Fruit fly (Drosophila melanogaster) whole organism, embryonic: ENCODE data around the gene CheB38c.

Experiments
- Aef1 ChIP-seq: fragments of 200-800 bp; sonication (Bioruptor generic); IDR thresholded peaks from 3 replicates; pipeline ENCODE4 v1.3.6; 2022; ENCODE audit warnings: missing biosample characterization, missing genetic modification characterization
- Asciz ChIP-seq: fragments of 200-800 bp; sonication (Bioruptor generic); optimal IDR thresholded peaks from 2 replicates; lab custom pipeline; 2017; ENCODE audit warnings: missing biosample characterization, mild to moderate bottlenecking, missing genetic modification characterization, missing genetic modification reagents
- Blimp-1 ChIP-seq: fragments of 200-800 bp; sonication (Bioruptor generic); optimal IDR thresholded peaks from 3 replicates; lab custom pipeline; 2018; ENCODE audit warnings: missing biosample characterization, missing genetic modification characterization, mild to moderate bottlenecking, moderate library complexity, missing genetic modification reagents
- CG10979 ChIP-seq: fragments of 200-800 bp; sonication (Bioruptor generic); optimal IDR thresholded peaks from 2 replicates; lab custom pipeline; 2018; ENCODE audit warnings: missing biosample characterization, mild to moderate bottlenecking, missing genetic modification characterization, moderate library complexity
- CG11696 ChIP-seq: fragments of 200-800 bp; sonication (Bioruptor generic); IDR thresholded peaks from 2 replicates; pipeline ENCODE4 v1.3.6; 2022; ENCODE audit warnings: missing biosample characterization, missing genetic modification characterization
- CG15601 ChIP-seq: fragments of 200-800 bp; sonication (Bioruptor generic); optimal IDR thresholded peaks from 3 replicates; lab custom pipeline; 2019; ENCODE audit warnings: missing biosample characterization, mild to moderate bottlenecking, missing genetic modification characterization, moderate library complexity
- CG17186 ChIP-seq: fragments of 200-800 bp; sonication (Bioruptor generic); optimal IDR thresholded peaks from 3 replicates; lab custom pipeline; 2017; ENCODE audit warnings: missing biosample characterization, missing genetic modification reagents, missing genetic modification characterization
- CG18599 ChIP-seq: fragments of 200-800 bp; sonication (Bioruptor generic); optimal IDR thresholded peaks from 3 replicates; lab custom pipeline; 2017; ENCODE audit warnings: missing biosample characterization, missing genetic modification characterization, mild to moderate bottlenecking, moderate library complexity, missing genetic modification reagents
- CG2120 ChIP-seq: fragments of 200-800 bp; sonication (Bioruptor generic); optimal IDR thresholded peaks from 3 replicates; lab custom pipeline; 2016; ENCODE audit warnings: missing biosample characterization, missing genetic modification characterization
- CG31441 ChIP-seq: fragments of 200-800 bp; sonication (Bioruptor generic); IDR thresholded peaks from 2 replicates; pipeline ENCODE4 v1.3.6; 2022; ENCODE audit warnings: missing biosample characterization, missing genetic modification characterization
- CG3163 ChIP-seq: fragments of 200-800 bp; sonication (Bioruptor generic); optimal IDR thresholded peaks from 3 replicates; lab custom pipeline; 2016; ENCODE audit warnings: missing biosample characterization, missing genetic modification characterization
- CG33557 ChIP-seq: fragments of 200-800 bp; sonication (Bioruptor generic); optimal IDR thresholded peaks from 2 replicates; lab custom pipeline; 2019; ENCODE audit warnings: missing biosample characterization, mild to moderate bottlenecking, missing genetic modification characterization, moderate library complexity
- CG34422 ChIP-seq: fragments of 200-800 bp; sonication (Bioruptor generic); IDR thresholded peaks from 3 replicates; pipeline ENCODE4 v1.3.6; 2022; ENCODE audit warnings: missing biosample characterization, missing genetic modification characterization
- CG4328 ChIP-seq: fragments of 200-800 bp; sonication (Bioruptor generic); optimal IDR thresholded peaks from 3 replicates; lab custom pipeline; 2017; ENCODE audit warnings: missing biosample characterization, missing genetic modification reagents, missing genetic modification characterization
- CG4820 ChIP-seq: fragments of 200-800 bp; sonication (Bioruptor generic); optimal IDR thresholded peaks from 3 replicates; lab custom pipeline; 2016; ENCODE audit warnings: missing biosample characterization, missing genetic modification characterization
- CG6689 ChIP-seq: fragments of 200-800 bp; sonication (Bioruptor generic); IDR thresholded peaks from 2 replicates; pipeline ENCODE4 v1.3.6; 2022; ENCODE audit warnings: missing biosample characterization, missing genetic modification characterization
- CG7556 ChIP-seq: fragments of 200-800 bp; sonication (Bioruptor generic); optimal IDR thresholded peaks from 2 replicates; lab custom pipeline; 2017; ENCODE audit warnings: missing biosample characterization, mild to moderate bottlenecking, missing genetic modification characterization
- CG8924 ChIP-seq: fragments of 200-800 bp; optimal IDR thresholded peaks from 3 replicates; lab custom pipeline; 2019; ENCODE audit warnings: missing biosample characterization, mild to moderate bottlenecking, missing genetic modification characterization, moderate library complexity
- CrebB ChIP-seq: fragments of 200-800 bp; sonication (Bioruptor generic); optimal IDR thresholded peaks from 3 replicates; lab custom pipeline; 2018; ENCODE audit warnings: missing biosample characterization, mild to moderate bottlenecking, missing genetic modification characterization
- Dad ChIP-seq: fragments of 200-800 bp; sonication (Bioruptor generic); optimal IDR thresholded peaks from 3 replicates; lab custom pipeline; 2016; ENCODE audit warnings: missing biosample characterization, missing genetic modification characterization
- Dll ChIP-seq: fragments of 200-800 bp; sonication (Bioruptor generic); IDR thresholded peaks from 4 replicates; pipeline ENCODE4 v1.3.6; 2022; ENCODE audit warnings: missing biosample characterization, missing genetic modification characterization; ENCODE audit not compliant: partially characterized antibody
- Doc2 ChIP-seq: fragments of 200-800 bp; sonication (Bioruptor generic); IDR thresholded peaks from 2 replicates; pipeline ENCODE4 v1.3.6; 2022; ENCODE audit warnings: missing biosample characterization, missing genetic modification characterization
- E2f1 ChIP-seq: fragments of 200-800 bp; sonication (Bioruptor generic); IDR thresholded peaks from 2 replicates; pipeline ENCODE4 v1.3.6; 2022; ENCODE audit warnings: missing biosample characterization, missing genetic modification characterization
- H15 ChIP-seq: fragments of 200-800 bp; sonication (Bioruptor generic); IDR thresholded peaks from 3 replicates; pipeline ENCODE4 v1.3.6; 2022; ENCODE audit warnings: missing biosample characterization, missing genetic modification characterization
- H2.0 ChIP-seq: fragments of 200-800 bp; sonication (Bioruptor generic); IDR thresholded peaks from 2 replicates; pipeline ENCODE4 v1.3.6; 2022; ENCODE audit warnings: missing biosample characterization, missing genetic modification characterization
- HLH3B ChIP-seq: fragments of 200-800 bp; sonication (Bioruptor generic); IDR thresholded peaks from 2 replicates; pipeline ENCODE4 v1.3.6; 2022; ENCODE audit warnings: missing biosample characterization, missing genetic modification characterization
- MTF-1 ChIP-seq: fragments of 200-800 bp; sonication (Bioruptor generic); optimal IDR thresholded peaks from 2 replicates; lab custom pipeline; 2018; ENCODE audit warnings: missing biosample characterization, mild to moderate bottlenecking, missing genetic modification characterization, borderline replicate concordance
- NFAT ChIP-seq: fragments of 200-800 bp; sonication (Bioruptor generic); IDR thresholded peaks from 2 replicates; pipeline ENCODE4 v1.3.6; 2022; ENCODE audit warnings: missing biosample characterization, missing genetic modification characterization
- Rx ChIP-seq: fragments of 200-800 bp; sonication (Bioruptor generic); IDR thresholded peaks from 2 replicates; pipeline ENCODE4 v1.3.6; 2022; ENCODE audit warnings: missing biosample characterization, missing genetic modification characterization
- Side ChIP-seq: fragments of 200-800 bp; sonication (Bioruptor generic); optimal IDR thresholded peaks from 2 replicates; lab custom pipeline; 2016; ENCODE audit warnings: missing biosample characterization, missing genetic modification characterization
- Sox100B ChIP-seq: fragments of 200-800 bp; sonication (Bioruptor generic); optimal IDR thresholded peaks from 3 replicates; lab custom pipeline; 2018; ENCODE audit warnings: missing biosample characterization, mild to moderate bottlenecking, missing genetic modification characterization
- Tbp ChIP-seq: fragments of >200 bp; optimal IDR thresholded peaks from 2 replicates; lab custom pipeline; 2018; ENCODE audit warnings: missing biosample characterization, missing genetic modification characterization
- bbx ChIP-seq: fragments of 200-800 bp; sonication (Bioruptor generic); IDR thresholded peaks from 2 replicates; pipeline ENCODE4 v1.3.6; 2022; ENCODE audit warnings: missing biosample characterization, missing genetic modification characterization; ENCODE audit not compliant: partially characterized antibody
- cato ChIP-seq: fragments of 200-800 bp; sonication (Bioruptor generic); optimal IDR thresholded peaks from 2 replicates; lab custom pipeline; 2016; ENCODE audit warnings: missing biosample characterization, missing genetic modification characterization, borderline replicate concordance
- eve ChIP-seq, 2 experiments: fragments of >200 bp; optimal IDR thresholded peaks; 2 replicates each; lab custom pipeline; 2017; ENCODE audit warnings: missing biosample characterization in 2 of 2, missing genetic modification characterization in 2 of 2
- hth ChIP-seq: fragments of >200 bp; optimal IDR thresholded peaks from 2 replicates; lab custom pipeline; 2017; ENCODE audit warnings: inconsistent platforms
- ken ChIP-seq: fragments of 200-800 bp; sonication (Bioruptor generic); IDR thresholded peaks from 3 replicates; pipeline ENCODE4 v1.3.6; 2022; ENCODE audit warnings: missing biosample characterization, missing genetic modification characterization
- knrl ChIP-seq: fragments of 200-800 bp; sonication (Bioruptor generic); IDR thresholded peaks from 3 replicates; pipeline ENCODE4 v1.3.6; 2022; ENCODE audit warnings: missing biosample characterization, missing genetic modification characterization; ENCODE audit not compliant: partially characterized antibody
- nerfin-1 ChIP-seq: fragments of 200-800 bp; sonication (Bioruptor generic); optimal IDR thresholded peaks from 3 replicates; lab custom pipeline; 2019; ENCODE audit warnings: missing biosample characterization, mild to moderate bottlenecking, missing genetic modification characterization, moderate library complexity
- nmo ChIP-seq: fragments of 200-800 bp; sonication (Bioruptor generic); optimal IDR thresholded peaks from 2 replicates; lab custom pipeline; 2018; ENCODE audit warnings: missing biosample characterization, mild to moderate bottlenecking, missing genetic modification characterization, moderate library complexity
- peb ChIP-seq: fragments of 200-800 bp; sonication (Bioruptor generic); IDR thresholded peaks from 2 replicates; pipeline ENCODE4 v1.3.6; 2022; ENCODE audit warnings: missing biosample characterization, missing genetic modification characterization
- pho ChIP-seq: fragments of 200-800 bp; sonication (Bioruptor generic); optimal IDR thresholded peaks from 2 replicates; lab custom pipeline; 2016; ENCODE audit warnings: missing biosample characterization, missing genetic modification characterization
- repo ChIP-seq: fragments of 200-800 bp; sonication (Bioruptor generic); optimal IDR thresholded peaks from 2 replicates; lab custom pipeline; 2016; ENCODE audit warnings: missing biosample characterization, missing genetic modification characterization
- sim ChIP-seq: fragments of 200-800 bp; sonication (Bioruptor generic); IDR thresholded peaks from 2 replicates; pipeline ENCODE4 v1.3.6; 2022; ENCODE audit warnings: missing biosample characterization, missing genetic modification characterization
- sima ChIP-seq: fragments of 200-800 bp; sonication (Bioruptor generic); optimal IDR thresholded peaks from 2 replicates; lab custom pipeline; 2016; ENCODE audit warnings: missing biosample characterization, missing genetic modification characterization
- sqz ChIP-seq: fragments of 200-800 bp; sonication (Bioruptor generic); optimal IDR thresholded peaks from 3 replicates; lab custom pipeline; 2018; ENCODE audit warnings: missing biosample characterization, mild to moderate bottlenecking, missing genetic modification characterization
- ssp ChIP-seq: fragments of 200-800 bp; sonication (Bioruptor generic); IDR thresholded peaks from 2 replicates; pipeline ENCODE4 v1.3.6; 2022; ENCODE audit warnings: missing biosample characterization, missing genetic modification characterization
- tgo ChIP-seq: fragments of 200-800 bp; sonication (Bioruptor generic); IDR thresholded peaks from 3 replicates; pipeline ENCODE4 v1.3.6; 2022; ENCODE audit warnings: missing biosample characterization, missing genetic modification characterization
- unc-4 ChIP-seq: fragments of 200-800 bp; sonication (Bioruptor generic); IDR thresholded peaks from 2 replicates; pipeline ENCODE4 v1.3.6; 2022; ENCODE audit warnings: missing biosample characterization, missing genetic modification characterization; ENCODE audit not compliant: partially characterized antibody
- wek ChIP-seq: fragments of 200-800 bp; sonication (Bioruptor generic); optimal IDR thresholded peaks from 3 replicates; lab custom pipeline; 2018; ENCODE audit warnings: missing biosample characterization, mild to moderate bottlenecking, missing genetic modification characterization, moderate library complexity
- yki ChIP-seq: fragments of >200 bp; optimal IDR thresholded peaks from 3 replicates; lab custom pipeline; 2018

Gene CheB38c

DNA sequence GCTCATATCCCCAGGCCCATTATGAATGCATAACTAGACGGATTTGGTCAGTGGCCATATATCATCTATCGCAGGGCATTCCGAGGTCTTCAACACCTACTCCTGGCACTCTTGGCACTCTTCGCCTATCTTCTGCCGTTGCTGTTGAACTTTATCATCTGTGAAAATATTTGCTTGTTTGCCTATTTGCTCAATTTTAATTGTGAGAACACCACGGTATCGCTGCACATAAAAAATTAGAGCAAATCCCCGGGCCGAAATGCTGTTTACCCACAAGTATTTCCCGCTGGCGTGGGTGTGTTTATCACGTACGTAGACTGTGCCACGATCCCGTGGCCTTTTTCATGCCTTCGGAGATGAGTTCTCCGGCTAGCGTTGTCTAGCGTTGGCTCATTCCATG lies 39.9 kb downstream of the CheB38c start (continued):
- TF ChIP-seq CG10979 (tag; lab: Kevin White, UChicago) = peak; percentile 11
- no peak for TF ChIP-seq eve (GFP tag; optimal IDR thresholded peaks at IDR 0.05; lab: Kevin White, UChicago)
- TF ChIP-seq Tbp = no peak
- no peak for TF ChIP-seq Dll (GFP tag; lab: Robert Waterston, UW)
- TF ChIP-seq pho (GFP tag; lab: Kevin White, UChicago) = peak; percentile 4
- TF ChIP-seq HLH3B (GFP tag; lab: Robert Waterston, UW) = peak; percentile 44; the same call in 1 of the 2 replicates
- TF ChIP-seq Aef1 = no peak
- TF ChIP-seq ken = peak; percentile 69; the same call in 2 of the 3 replicates
- TF ChIP-seq CG34422 (GFP tag; lab: Robert Waterston, UW) = no peak
- peak; percentile 70 for TF ChIP-seq CG8924 (tag; lab: Kevin White, UChicago)
- peak; percentile 85 for TF ChIP-seq MTF-1 (GFP tag; lab: Kevin White, UChicago)
- peak; percentile 61 for TF ChIP-seq Asciz (GFP tag; lab: Kevin White, UChicago)
- TF ChIP-seq tgo = no peak
- TF ChIP-seq H2.0 (GFP tag; lab: Robert Waterston, UW) = no peak
- TF ChIP-seq Doc2 (GFP tag; lab: Robert Waterston, UW) = no peak
- TF ChIP-seq unc-4 (GFP tag; lab: Robert Waterston, UW) = no peak
- no peak for TF ChIP-seq knrl
- TF ChIP-seq CG31441 (GFP tag; lab: Robert Waterston, UW) = peak; percentile 49; the same call in 1 of the 2 replicates
- TF ChIP-seq CG11696 (GFP tag; lab: Robert Waterston, UW) = 0 out of 2 replicates have a peak, but pooled peaks have one; percentile 22
- no peak for TF ChIP-seq sima (GFP tag; lab: Kevin White, UChicago)
- TF ChIP-seq ssp (GFP tag; lab: Robert Waterston, UW) = no peak
- peak; percentile 75 for TF ChIP-seq Side (GFP tag; lab: Kevin White, UChicago)
- TF ChIP-seq CG7556 = peak; percentile 67
- 0 out of 2 replicates have a peak, but pooled peaks have one; percentile 28 for TF ChIP-seq peb (GFP tag; lab: Robert Waterston, UW)
- TF ChIP-seq CG15601 = peak; percentile 68
- peak; percentile 12 for TF ChIP-seq repo (GFP tag; lab: Kevin White, UChicago)
- TF ChIP-seq hth (lab: Kevin White, UChicago) = no peak
- TF ChIP-seq sqz = peak; percentile 49
- TF ChIP-seq Blimp-1 (GFP tag; lab: Kevin White, UChicago) = peak; percentile 50
- peak; percentile 87 for TF ChIP-seq CG18599 (GFP tag; lab: Kevin White, UChicago)
- peak; percentile 12 for TF ChIP-seq CG2120 (GFP tag; lab: Kevin White, UChicago)
- TF ChIP-seq Dad (GFP tag; lab: Kevin White, UChicago) = no peak
- TF ChIP-seq nerfin-1 = peak; percentile 51
- no peak for TF ChIP-seq CG3163 (GFP tag; lab: Kevin White, UChicago)
- peak; percentile 42; the same call in 1 of the 2 replicates for TF ChIP-seq NFAT (GFP tag; lab: Robert Waterston, UW)
- TF ChIP-seq CG6689 (GFP tag; lab: Robert Waterston, UW) = peak; percentile 33; the same call in 1 of the 2 replicates
- peak; percentile 81 for TF ChIP-seq wek
- TF ChIP-seq E2f1 = no peak
- 0 out of 2 replicates have a peak, but pooled peaks have one; percentile 20 for TF ChIP-seq Rx (GFP tag; lab: Robert Waterston, UW)
- TF ChIP-seq CG4820 (GFP tag; lab: Kevin White, UChicago) = no peak
- no peak for TF ChIP-seq yki (lab: Kevin White, UChicago)
- TF ChIP-seq CG17186 = no peak
- peak; percentile 80 for TF ChIP-seq CrebB
- TF ChIP-seq CG33557 = peak; percentile 63
- no peak for TF ChIP-seq nmo (GFP tag; lab: Kevin White, UChicago)
- peak; percentile 44 for TF ChIP-seq CG4328 (GFP tag; lab: Kevin White, UChicago)
- TF ChIP-seq Sox100B (GFP tag; lab: Kevin White, UChicago) = peak; percentile 37
- TF ChIP-seq bbx = no peak
- no peak for TF ChIP-seq H15 (GFP tag; lab: Robert Waterston, UW)
- TF ChIP-seq sim = peak; percentile 50; the same call in 1 of the 2 replicates
- TF ChIP-seq cato (GFP tag; lab: Kevin White, UChicago) = no peak
